Fruit fly (Drosophila melanogaster): ENCODE results near the gene Madm.

DNA sequence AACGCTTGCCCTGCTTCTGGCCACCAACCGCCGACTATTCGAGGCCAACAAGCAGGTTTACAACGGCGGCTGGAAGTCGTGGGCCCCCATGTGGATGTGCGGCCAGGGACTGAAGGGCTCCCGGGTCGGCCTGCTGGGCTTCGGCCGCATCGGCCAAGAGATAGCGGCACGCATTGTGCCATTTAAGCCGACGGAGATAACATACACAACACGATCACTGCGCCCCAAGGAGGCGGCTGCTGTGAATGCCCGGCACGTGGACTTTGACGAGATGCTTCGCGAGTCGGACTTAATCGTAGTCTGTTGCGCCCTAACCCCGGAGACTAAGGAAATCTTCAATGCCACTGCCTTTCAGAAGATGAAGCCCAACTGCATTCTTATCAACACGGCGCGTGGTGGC, 5.0 kb upstream of the Madm start:
- no peak for TF ChIP-seq CG9948 (tag; optimal IDR thresholded peaks at IDR 0.05)
- no peak for TF ChIP-seq D1 (tag; optimal IDR thresholded peaks at IDR 0.05)
- TF ChIP-seq CG8301 (tag; optimal IDR thresholded peaks at IDR 0.05): no peak

Data from whole organism, pupa.